Fruit fly (Drosophila melanogaster): Measurements from ENCODE around the gene SLIRP1.
A peak's percentile ranks its signal among the peaks of the same experiment; 100 is the strongest.

SLIRP1 gene

dm6 chrX:21323933-21324688 is 5.0 kb upstream of the SLIRP1 start, which contains the start of the genes Dd and CG1486 (continued):
- TF ChIP-seq CG6254 (GFP tag; optimal IDR thresholded peaks at IDR 0.05) (no peak), CG32532 (GFP tag; IDR thresholded peaks at IDR 0.05) (no peak), H15 (GFP tag; IDR thresholded peaks at IDR 0.05) (no peak), ken (GFP tag; IDR thresholded peaks at IDR 0.05) (no peak), hkb (optimal IDR thresholded peaks at IDR 0.05) (no peak), hkb (GFP tag; IDR thresholded peaks at IDR 0.05) (no peak), B-H1 (GFP tag; IDR thresholded peaks at IDR 0.05) (no peak), CG14050 (GFP tag; IDR thresholded peaks at IDR 0.05) (no peak), MESR4 (GFP tag; optimal IDR thresholded peaks at IDR 0.05) (peak; percentile 71), CG4617 (GFP tag; optimal IDR thresholded peaks at IDR 0.05; ENCODE audit: borderline replicate concordance) (peak; percentile 79), Deaf1 (tag; optimal IDR thresholded peaks at IDR 0.05) (no peak), lola (GFP tag; optimal IDR thresholded peaks at IDR 0.05) (no peak), cg (GFP tag; optimal IDR thresholded peaks at IDR 0.05) (peak; percentile 93), sna (GFP tag; IDR thresholded peaks at IDR 0.05; ENCODE audit: partially characterized antibody) (peak; percentile 69; the same call in 1 of the 2 replicates), otp (GFP tag; IDR thresholded peaks at IDR 0.05) (no peak), Opbp (GFP tag; IDR thresholded peaks at IDR 0.05; ENCODE audit: partially characterized antibody) (peak; percentile 84), Vsx1 (GFP tag; optimal IDR thresholded peaks at IDR 0.05) (no peak), CG2199 (GFP tag; IDR thresholded peaks at IDR 0.05) (no peak), Nf-YB (GFP tag; optimal IDR thresholded peaks at IDR 0.05) (no peak), Mes4 (GFP tag; optimal IDR thresholded peaks at IDR 0.05) (no peak), NC2β (GFP tag; optimal IDR thresholded peaks at IDR 0.05) (no peak), CG6813 (GFP tag; optimal IDR thresholded peaks at IDR 0.05) (no peak), wdn (GFP tag; IDR thresholded peaks at IDR 0.05) (no peak), luna (GFP tag; optimal IDR thresholded peaks at IDR 0.05) (no peak), Tbp (GFP tag; optimal IDR thresholded peaks at IDR 0.05) (no peak), CG10209 (GFP tag; optimal IDR thresholded peaks at IDR 0.05) (no peak), CG2712 (tag; optimal IDR thresholded peaks at IDR 0.05) (peak; percentile 32), ara (GFP tag; IDR thresholded peaks at IDR 0.05) (no peak), HmgZ (tag; optimal IDR thresholded peaks at IDR 0.05) (peak; percentile 37), Nf-YC (tag; optimal IDR thresholded peaks at IDR 0.05) (peak; percentile 47), ftz-f1 (GFP tag; optimal IDR thresholded peaks at IDR 0.05) (no peak), CG7786 (GFP tag; optimal IDR thresholded peaks at IDR 0.05) (no peak), NfI (GFP tag; optimal IDR thresholded peaks at IDR 0.05) (no peak), CG11085 (GFP tag; IDR thresholded peaks at IDR 0.05) (no peak), nerfin-1 (tag; optimal IDR thresholded peaks at IDR 0.05) (peak; percentile 82), tna (GFP tag; IDR thresholded peaks at IDR 0.05; ENCODE audit: partially characterized antibody) (peak; percentile 73), CG11398 (GFP tag; optimal IDR thresholded peaks at IDR 0.05) (no peak), CG17328 (GFP tag; IDR thresholded peaks at IDR 0.05) (no peak), sens (GFP tag) (peak; percentile 29), grau (tag; optimal IDR thresholded peaks at IDR 0.05) (peak; percentile 29), tll (GFP tag; optimal IDR thresholded peaks at IDR 0.05) (no peak), CG10979 (tag; optimal IDR thresholded peaks at IDR 0.05) (no peak), Poxn (GFP tag; IDR thresholded peaks at IDR 0.05) (no peak), stwl (tag; optimal IDR thresholded peaks at IDR 0.05) (peak; percentile 44), CG15073 (GFP tag; optimal IDR thresholded peaks at IDR 0.05) (no peak), CG5245 (GFP tag; optimal IDR thresholded peaks at IDR 0.05) (no peak), CG2202 (tag; optimal IDR thresholded peaks at IDR 0.05) (no peak), Dip3 (GFP tag; optimal IDR thresholded peaks at IDR 0.05) (no peak), CG13624 (GFP tag; optimal IDR thresholded peaks at IDR 0.05) (peak; percentile 19), ttk (GFP tag; IDR thresholded peaks at IDR 0.05) (no peak), CTCF (GFP tag; optimal IDR thresholded peaks at IDR 0.05) (peak; percentile 33)

Measured in whole organism, embryonic.